Fruit fly (Drosophila melanogaster): ENCODE results near the gene CG6927.

DNA sequence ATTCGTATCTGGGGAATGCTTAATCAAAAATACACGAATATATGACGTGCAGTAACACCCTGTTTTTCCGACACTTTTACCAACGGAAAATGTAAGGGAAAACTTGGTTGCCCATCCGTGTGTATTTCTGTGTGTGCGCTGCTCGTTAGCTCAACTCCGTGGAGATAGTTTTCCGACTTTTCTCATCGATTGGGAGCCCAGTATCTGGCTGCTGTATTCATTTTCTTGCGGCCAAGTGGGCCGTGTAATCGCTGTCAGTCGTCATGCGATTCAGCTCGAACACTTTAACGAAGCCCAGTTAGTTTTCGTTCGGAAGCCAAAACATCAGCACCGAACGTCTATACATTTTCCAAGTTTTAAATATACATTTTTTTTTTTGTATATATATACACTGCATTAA is 31.3 kb upstream of the CG6927 start, which contains the start of gene boil:
- no peak for TF ChIP-seq kay (GFP tag; ENCODE audit: borderline replicate concordance)
- TF ChIP-seq CG5204 (GFP tag; optimal IDR thresholded peaks at IDR 0.05): no peak
- TF ChIP-seq toe (GFP tag; optimal IDR thresholded peaks at IDR 0.05): no peak
- TF ChIP-seq Hr96 (GFP tag; optimal IDR thresholded peaks at IDR 0.05): no peak
- TF ChIP-seq tj (GFP tag; optimal IDR thresholded peaks at IDR 0.05): no peak
- TF ChIP-seq pad (GFP tag; optimal IDR thresholded peaks at IDR 0.05): no peak
- TF ChIP-seq CG7101 (tag; optimal IDR thresholded peaks at IDR 0.05): no peak
- no peak for TF ChIP-seq ovo (GFP tag; optimal IDR thresholded peaks at IDR 0.05)
- no peak for TF ChIP-seq CG12768 (GFP tag; optimal IDR thresholded peaks at IDR 0.05)

Measured in whole organism, adult.